Worm (Caenorhabditis elegans) whole organism, L2 larva: ENCODE results near the gene F56B3.9.
A peak's percentile ranks its signal among the peaks of the same experiment; 100 is the strongest.

ENCODE experiments used
- C34F6.9 ChIP-seq: fragments of 150-350 bp; optimal IDR thresholded peaks from 2 replicates; lab custom pipeline; 2014; ENCODE audit warnings: missing biosample characterization, missing genetic modification characterization
- F13H6.1 ChIP-seq: sonication (generic microtip); optimal IDR thresholded peaks from 2 replicates; lab custom pipeline; 2016; ENCODE audit warnings: missing genetic modification characterization, missing compliant biosample characterization
- Y55F3AM.14 ChIP-seq: fragments of 200-800 bp; sonication (Bioruptor generic); optimal IDR thresholded peaks from 2 replicates; lab custom pipeline; 2018; ENCODE audit warnings: mild to moderate bottlenecking, missing genetic modification characterization, missing compliant biosample characterization
- ZK546.5 ChIP-seq: sonication (generic microtip); optimal IDR thresholded peaks from 2 replicates; lab custom pipeline; 2017; ENCODE audit warnings: missing biosample characterization, missing genetic modification characterization
- blmp-1 ChIP-seq: sonication (generic microtip); optimal IDR thresholded peaks from 2 replicates; lab custom pipeline; 2017; ENCODE audit warnings: missing genetic modification characterization, mild to moderate bottlenecking, missing compliant biosample characterization, antibody characterized with exemption, moderate library complexity; ENCODE audit not compliant: insufficient read depth
- ceh-16 ChIP-seq: fragments of 150-350 bp; optimal IDR thresholded peaks from 2 replicates; lab custom pipeline; 2014; ENCODE audit warnings: missing biosample characterization, missing genetic modification characterization
- crh-2 ChIP-seq: sonication (generic microtip); optimal IDR thresholded peaks from 2 replicates; lab custom pipeline; 2017; ENCODE audit warnings: missing biosample characterization, missing genetic modification characterization
- dmd-4 ChIP-seq: sonication (generic microtip); optimal IDR thresholded peaks from 2 replicates; lab custom pipeline; 2017; ENCODE audit warnings: missing biosample characterization, missing genetic modification characterization
- egl-27 ChIP-seq: sonication (generic microtip); optimal IDR thresholded peaks from 3 replicates; lab custom pipeline; 2017; ENCODE audit warnings: missing biosample characterization, missing genetic modification reagents, missing genetic modification characterization
- elt-1 ChIP-seq: fragments of 150-350 bp; optimal IDR thresholded peaks from 2 replicates; lab custom pipeline; 2014; ENCODE audit warnings: missing biosample characterization, missing genetic modification characterization
- fos-1 ChIP-seq: fragments of 150-350 bp; optimal IDR thresholded peaks from 2 replicates; lab custom pipeline; 2014; ENCODE audit warnings: missing biosample characterization, missing genetic modification characterization
- gmeb-1 ChIP-seq: fragments of 150-350 bp; optimal IDR thresholded peaks from 2 replicates; lab custom pipeline; 2014; ENCODE audit warnings: missing biosample characterization, missing genetic modification characterization
- lin-11 ChIP-seq: fragments of 150-350 bp; sonication (generic microtip); optimal IDR thresholded peaks from 2 replicates; lab custom pipeline; 2014; ENCODE audit warnings: missing biosample characterization, missing genetic modification characterization, inconsistent platforms, mixed read lengths
- lin-13 ChIP-seq: fragments of 150-350 bp; optimal IDR thresholded peaks from 2 replicates; lab custom pipeline; 2014; ENCODE audit warnings: missing biosample characterization, missing genetic modification reagents, missing genetic modification characterization
- lin-39 ChIP-seq: fragments of 150-350 bp; optimal IDR thresholded peaks from 2 replicates; lab custom pipeline; 2014; ENCODE audit warnings: missing biosample characterization, missing genetic modification reagents, missing genetic modification characterization
- lsy-2 ChIP-seq, 2 experiments: fragments of 150-350 bp in 1 of 2; sonication (generic microtip) in 1 of 2; optimal IDR thresholded peaks; 2 replicates each; lab custom pipeline; 2014 to 2017; ENCODE audit warnings: missing biosample characterization in 2 of 2, missing genetic modification characterization in 2 of 2
- mbf-1 ChIP-seq: sonication (generic microtip); optimal IDR thresholded peaks from 2 replicates; lab custom pipeline; 2017; ENCODE audit warnings: missing biosample characterization, missing genetic modification characterization
- mdl-1 ChIP-seq, 2 experiments: fragments of 150-350 bp in 1 of 2; sonication (generic microtip) in 1 of 2; optimal IDR thresholded peaks; 2 replicates each; lab custom pipeline; 2017; ENCODE audit warnings: missing biosample characterization in 2 of 2, missing genetic modification characterization in 2 of 2
- nhr-10 ChIP-seq: sonication (generic microtip); optimal IDR thresholded peaks from 2 replicates; lab custom pipeline; 2017; ENCODE audit warnings: missing biosample characterization, missing genetic modification characterization
- nhr-11 ChIP-seq: fragments of 150-350 bp; optimal IDR thresholded peaks from 2 replicates; lab custom pipeline; 2014; ENCODE audit warnings: missing biosample characterization, missing genetic modification characterization
- nhr-129 ChIP-seq: fragments of 150-350 bp; optimal IDR thresholded peaks from 2 replicates; lab custom pipeline; 2014; ENCODE audit warnings: missing biosample characterization, missing genetic modification characterization
- nhr-21 ChIP-seq: fragments of 150-350 bp; optimal IDR thresholded peaks from 2 replicates; lab custom pipeline; 2014; ENCODE audit warnings: missing biosample characterization, missing genetic modification characterization
- nhr-23 ChIP-seq: fragments of 150-350 bp; optimal IDR thresholded peaks from 2 replicates; lab custom pipeline; 2014; ENCODE audit warnings: missing biosample characterization, missing genetic modification reagents, missing genetic modification characterization
- nhr-237 ChIP-seq: fragments of 150-350 bp; optimal IDR thresholded peaks from 2 replicates; lab custom pipeline; 2014; ENCODE audit warnings: missing biosample characterization, missing genetic modification characterization
- nhr-25 ChIP-seq: fragments of 150-350 bp; sonication (generic microtip); optimal IDR thresholded peaks from 3 replicates; lab custom pipeline; 2014; ENCODE audit warnings: missing biosample characterization, missing genetic modification characterization
- nhr-6 ChIP-seq: fragments of 150-350 bp; optimal IDR thresholded peaks from 2 replicates; lab custom pipeline; 2014; ENCODE audit warnings: missing biosample characterization, missing genetic modification characterization
- nhr-77 ChIP-seq: fragments of 150-350 bp; optimal IDR thresholded peaks from 2 replicates; lab custom pipeline; 2014; ENCODE audit warnings: missing biosample characterization, missing genetic modification characterization
- peb-1 ChIP-seq: fragments of 150-350 bp; optimal IDR thresholded peaks from 2 replicates; lab custom pipeline; 2014; ENCODE audit warnings: missing biosample characterization, missing genetic modification characterization
- sem-4 ChIP-seq: fragments of 150-350 bp; optimal IDR thresholded peaks from 2 replicates; lab custom pipeline; 2014; ENCODE audit warnings: missing biosample characterization, missing genetic modification reagents, missing genetic modification characterization
- skn-1 ChIP-seq: sonication (generic microtip); optimal IDR thresholded peaks from 2 replicates; lab custom pipeline; 2017; ENCODE audit warnings: missing biosample characterization, missing genetic modification characterization
- sma-3 ChIP-seq: sonication (generic microtip); optimal IDR thresholded peaks from 2 replicates; lab custom pipeline; 2016; ENCODE audit warnings: missing genetic modification reagents, missing genetic modification characterization, missing compliant biosample characterization
- sma-9 ChIP-seq, 2 experiments: fragments of 150-350 bp in 1 of 2; sonication (generic microtip) in 1 of 2; optimal IDR thresholded peaks; 2 replicates each; lab custom pipeline; 2014 to 2016; ENCODE audit warnings: missing genetic modification characterization in 2 of 2, mild to moderate bottlenecking in 1 of 2, missing biosample characterization in 1 of 2, missing compliant biosample characterization in 1 of 2, missing genetic modification reagents in 1 of 2, moderate library complexity in 1 of 2
- snpc-4 ChIP-seq: fragments of 150-350 bp; optimal IDR thresholded peaks from 2 replicates; lab custom pipeline; 2014; ENCODE audit warnings: missing biosample characterization, missing genetic modification characterization
- unc-39 ChIP-seq: fragments of 150-350 bp; optimal IDR thresholded peaks from 2 replicates; lab custom pipeline; 2014; ENCODE audit warnings: missing biosample characterization, missing genetic modification characterization
- unc-55 ChIP-seq: fragments of 150-350 bp; sonication (generic microtip); optimal IDR thresholded peaks from 3 replicates; lab custom pipeline; 2014; ENCODE audit warnings: missing biosample characterization, missing genetic modification reagents, missing genetic modification characterization
- zag-1 ChIP-seq: fragments of 150-350 bp; optimal IDR thresholded peaks from 2 replicates; lab custom pipeline; 2014; ENCODE audit warnings: missing biosample characterization, missing genetic modification characterization
- ztf-1 ChIP-seq: fragments of 200-800 bp; sonication (Bioruptor generic); conservative IDR thresholded peaks from 2 replicates; pipeline ENCODE4 v1.3.6; 2022; ENCODE audit warnings: missing genetic modification characterization, missing compliant biosample characterization
- ztf-11 ChIP-seq: sonication (generic microtip); optimal IDR thresholded peaks from 2 replicates; lab custom pipeline; 2017; ENCODE audit warnings: missing biosample characterization, missing genetic modification characterization
- ztf-4 ChIP-seq: fragments of 150-350 bp; optimal IDR thresholded peaks from 2 replicates; lab custom pipeline; 2014; ENCODE audit warnings: missing biosample characterization, missing genetic modification characterization

The F56B3.9 gene

ce11 chrIV:796521-797073, 25.4 kb downstream of the F56B3.9 start, which contains the start of the genes F56B3.11 and ech-5:
Gene F56B3.11, minus strand, starts transcription at chrIV:796571.
Gene ech-5, plus strand, starts transcription at chrIV:797023.
- TF ChIP-seq snpc-4 (peak; percentile 26), Y55F3AM.14 (GFP tag; lab: Kevin White, UChicago) (peak; percentile 50), lin-13 (GFP tag; lab: Kevin White, UChicago) (peak; percentile 80), nhr-23 (tag; lab: Kevin White, UChicago) (no peak), zag-1 (tag; lab: Kevin White, UChicago) (no peak), nhr-10 (tag; lab: Kevin White, UChicago) (peak; percentile 37), sma-3 (peak; percentile 94), unc-55 (peak; percentile 87), unc-39 (tag; lab: Kevin White, UChicago) (no peak), F13H6.1 (tag; lab: Kevin White, UChicago) (peak; percentile 68), peb-1 (no peak), ceh-16 (tag; lab: Kevin White, UChicago) (peak; percentile 25), lsy-2 (tag; optimal IDR thresholded peaks at IDR 0.05; lab: Kevin White, UChicago) (peak; percentile 48 to 88), nhr-25 (tag; lab: Kevin White, UChicago) (peak; percentile 66), elt-1 (no peak), lin-11 (tag; lab: Kevin White, UChicago) (no peak), crh-2 (tag; lab: Kevin White, UChicago) (peak; percentile 56), ztf-1 (no peak), sem-4 (tag; lab: Kevin White, UChicago) (no peak), skn-1 (tag; lab: Kevin White, UChicago) (peak; percentile 26), gmeb-1 (tag; lab: Kevin White, UChicago) (peak; percentile 78), nhr-237 (tag; lab: Kevin White, UChicago) (no peak), fos-1 (tag; lab: Kevin White, UChicago) (peak; percentile 44), nhr-77 (tag; lab: Kevin White, UChicago) (no peak), egl-27 (peak; percentile 32), ZK546.5 (tag; lab: Kevin White, UChicago) (no peak), sma-9 (GFP tag; optimal IDR thresholded peaks at IDR 0.05; lab: Kevin White, UChicago) (no peak), sma-9 (tag; optimal IDR thresholded peaks at IDR 0.05; lab: Kevin White, UChicago) (no peak), nhr-129 (peak; percentile 39), nhr-21 (tag; lab: Kevin White, UChicago) (peak; percentile 13), C34F6.9 (tag; lab: Kevin White, UChicago) (peak; percentile 91), nhr-6 (tag; lab: Kevin White, UChicago) (peak; percentile 43), ztf-4 (peak; percentile 1)

ce11 chrIV:800518-800917, 29.4 kb downstream of the F56B3.9 start, which contains the start of gene mrpl-46:
Gene mrpl-46, plus strand, starts transcription at chrIV:800818.
- TF ChIP-seq C34F6.9 (tag; lab: Kevin White, UChicago) (no peak), ztf-11 (tag; lab: Kevin White, UChicago) (no peak), Y55F3AM.14 (GFP tag; lab: Kevin White, UChicago) (no peak), mdl-1 (tag; optimal IDR thresholded peaks at IDR 0.05; lab: Kevin White, UChicago) (no peak), blmp-1 (no peak), egl-27 (no peak), lin-11 (tag; lab: Kevin White, UChicago) (no peak)

ce11 chrIV:801162-801561, 30.0 kb downstream of the F56B3.9 start:
- TF ChIP-seq zag-1 (tag; lab: Kevin White, UChicago) (no peak), mdl-1 (tag; optimal IDR thresholded peaks at IDR 0.05; lab: Kevin White, UChicago) (no peak), nhr-21 (tag; lab: Kevin White, UChicago) (no peak), ztf-4 (no peak), lin-13 (GFP tag; lab: Kevin White, UChicago) (no peak), crh-2 (tag; lab: Kevin White, UChicago) (no peak), unc-55 (no peak), lin-39 (tag; lab: Kevin White, UChicago) (no peak), F13H6.1 (tag; lab: Kevin White, UChicago) (no peak), mbf-1 (tag; lab: Kevin White, UChicago) (no peak), lsy-2 (tag; optimal IDR thresholded peaks at IDR 0.05; lab: Kevin White, UChicago) (no peak), dmd-4 (tag; lab: Kevin White, UChicago) (no peak), sem-4 (tag; lab: Kevin White, UChicago) (no peak), nhr-11 (tag; lab: Kevin White, UChicago) (no peak), lin-11 (tag; lab: Kevin White, UChicago) (no peak)
